Worm (Caenorhabditis elegans) whole organism, late embryonic: Measurements from ENCODE around the gene dmd-8.

ENCODE experiments used
- T23F11.4 ChIP-seq: fragments of 200-800 bp; sonication (Bioruptor generic); optimal IDR thresholded peaks from 2 replicates; lab custom pipeline; 2018; ENCODE audit warnings: mild to moderate bottlenecking, missing genetic modification characterization, missing compliant biosample characterization
- ama-1 ChIP-seq: fragments of 150-350 bp; optimal IDR thresholded peaks from 2 replicates; lab custom pipeline; 2014
- ceh-9 ChIP-seq: sonication (generic microtip); optimal IDR thresholded peaks from 2 replicates; lab custom pipeline; 2016; ENCODE audit warnings: mild to moderate bottlenecking, missing genetic modification characterization, inconsistent platforms, missing compliant biosample characterization
- fkh-10 ChIP-seq: fragments of 150-350 bp; optimal IDR thresholded peaks from 2 replicates; lab custom pipeline; 2014; ENCODE audit warnings: missing biosample characterization, missing genetic modification reagents, missing genetic modification characterization
- nfya-1 ChIP-seq: sonication (generic microtip); optimal IDR thresholded peaks from 2 replicates; lab custom pipeline; 2017; ENCODE audit warnings: missing genetic modification characterization, mild to moderate bottlenecking, missing compliant biosample characterization, antibody characterized with exemption, moderate library complexity
- ref-2 ChIP-seq: sonication (generic microtip); optimal IDR thresholded peaks from 2 replicates; lab custom pipeline; 2016; ENCODE audit warnings: missing genetic modification characterization, missing compliant biosample characterization

ce11 chrV:298395-298794 lies 37.9 kb downstream of the dmd-8 start:
- TF ChIP-seq nfya-1 (tag; lab: Kevin White, UChicago) (no peak), T23F11.4 (GFP tag; lab: Kevin White, UChicago) (no peak), fkh-10 (no peak), ref-2 (tag; lab: Kevin White, UChicago) (no peak), ama-1 (lab: Kevin White, UChicago) (no peak), ceh-9 (no peak)
